Fruit fly (Drosophila melanogaster) whole organism, embryonic: Measurements from ENCODE around the gene CG34268.

Experiments
- CG10654 ChIP-seq: fragments of 200-800 bp; sonication (Bioruptor generic); optimal IDR thresholded peaks from 2 replicates; lab custom pipeline; 2016; ENCODE audit warnings: missing biosample characterization, missing genetic modification characterization
- CG11695 ChIP-seq: fragments of 200-800 bp; sonication (Bioruptor generic); IDR thresholded peaks from 3 replicates; pipeline ENCODE4 v1.3.6; 2022; ENCODE audit warnings: missing biosample characterization, missing genetic modification characterization
- CG12071 ChIP-seq: fragments of 200-800 bp; sonication (Bioruptor generic); optimal IDR thresholded peaks from 3 replicates; lab custom pipeline; 2018; ENCODE audit warnings: missing biosample characterization, mild to moderate bottlenecking, missing genetic modification characterization
- CG12104 ChIP-seq: fragments of 200-800 bp; sonication (Bioruptor generic); optimal IDR thresholded peaks from 3 replicates; lab custom pipeline; 2016; ENCODE audit warnings: missing biosample characterization, missing genetic modification characterization
- CG1233 ChIP-seq: fragments of 200-800 bp; sonication (Bioruptor generic); optimal IDR thresholded peaks from 4 replicates; lab custom pipeline; 2018; ENCODE audit warnings: missing biosample characterization, mild to moderate bottlenecking, missing genetic modification characterization
- CG12942 ChIP-seq: fragments of 200-800 bp; sonication (Bioruptor generic); optimal IDR thresholded peaks from 3 replicates; lab custom pipeline; 2016; ENCODE audit warnings: missing biosample characterization, missing genetic modification characterization
- CG13624 ChIP-seq: fragments of 200-800 bp; sonication (Bioruptor generic); optimal IDR thresholded peaks from 2 replicates; lab custom pipeline; 2016; ENCODE audit warnings: missing biosample characterization, missing genetic modification characterization
- CG14050 ChIP-seq: fragments of 200-800 bp; sonication (Bioruptor generic); IDR thresholded peaks from 3 replicates; pipeline ENCODE4 v1.3.6; 2022; ENCODE audit warnings: missing biosample characterization, missing genetic modification characterization
- CG14710 ChIP-seq: fragments of 200-800 bp; sonication (Bioruptor generic); optimal IDR thresholded peaks from 3 replicates; lab custom pipeline; 2019; ENCODE audit warnings: missing biosample characterization, mild to moderate bottlenecking, missing genetic modification characterization, moderate library complexity
- CG14965 ChIP-seq: fragments of 200-800 bp; sonication (Bioruptor generic); optimal IDR thresholded peaks from 2 replicates; lab custom pipeline; 2016; ENCODE audit warnings: missing biosample characterization, missing genetic modification characterization, borderline replicate concordance
- CG15269 ChIP-seq: fragments of 200-800 bp; sonication (Bioruptor generic); optimal IDR thresholded peaks from 2 replicates; lab custom pipeline; 2018; ENCODE audit warnings: missing biosample characterization, mild to moderate bottlenecking, missing genetic modification characterization, moderate library complexity
- CG1602 ChIP-seq: fragments of 200-800 bp; sonication (Bioruptor generic); optimal IDR thresholded peaks from 3 replicates; lab custom pipeline; 2016; ENCODE audit warnings: missing biosample characterization, missing genetic modification characterization
- CG1603 ChIP-seq: fragments of 200-800 bp; sonication (Bioruptor generic); optimal IDR thresholded peaks from 2 replicates; lab custom pipeline; 2019; ENCODE audit warnings: missing biosample characterization, mild to moderate bottlenecking, missing genetic modification characterization, moderate library complexity
- CG16813 ChIP-seq: fragments of 200-800 bp; sonication (Bioruptor generic); IDR thresholded peaks from 3 replicates; pipeline ENCODE4 v1.3.6; 2022; ENCODE audit warnings: missing biosample characterization, missing genetic modification characterization; ENCODE audit not compliant: partially characterized antibody
- CG17802 ChIP-seq: fragments of 200-800 bp; sonication (Bioruptor generic); optimal IDR thresholded peaks from 2 replicates; lab custom pipeline; 2018; ENCODE audit warnings: missing biosample characterization, mild to moderate bottlenecking, missing genetic modification characterization, moderate library complexity
- CG2712 ChIP-seq: fragments of 200-800 bp; optimal IDR thresholded peaks from 3 replicates; lab custom pipeline; 2019; ENCODE audit warnings: missing biosample characterization, mild to moderate bottlenecking, missing genetic modification characterization, moderate library complexity
- CG3163 ChIP-seq: fragments of 200-800 bp; sonication (Bioruptor generic); optimal IDR thresholded peaks from 3 replicates; lab custom pipeline; 2016; ENCODE audit warnings: missing biosample characterization, missing genetic modification characterization
- CG3407 ChIP-seq: fragments of 200-800 bp; sonication (Bioruptor generic); optimal IDR thresholded peaks from 2 replicates; lab custom pipeline; 2018; ENCODE audit warnings: missing biosample characterization, mild to moderate bottlenecking, missing genetic modification characterization
- CG34224 ChIP-seq: fragments of 200-800 bp; sonication (Bioruptor generic); IDR thresholded peaks from 3 replicates; pipeline ENCODE4 v1.3.6; 2022; ENCODE audit warnings: missing biosample characterization, missing genetic modification characterization; ENCODE audit not compliant: partially characterized antibody
- CG4328 ChIP-seq: fragments of 200-800 bp; sonication (Bioruptor generic); optimal IDR thresholded peaks from 3 replicates; lab custom pipeline; 2017; ENCODE audit warnings: missing biosample characterization, missing genetic modification reagents, missing genetic modification characterization
- CG4820 ChIP-seq: fragments of 200-800 bp; sonication (Bioruptor generic); optimal IDR thresholded peaks from 3 replicates; lab custom pipeline; 2016; ENCODE audit warnings: missing biosample characterization, missing genetic modification characterization
- CG4854 ChIP-seq: fragments of 200-800 bp; sonication (Bioruptor generic); optimal IDR thresholded peaks from 2 replicates; lab custom pipeline; 2016; ENCODE audit warnings: missing biosample characterization, missing genetic modification characterization, inconsistent platforms
- CG9727 ChIP-seq: fragments of 200-800 bp; sonication (Bioruptor generic); optimal IDR thresholded peaks from 3 replicates; lab custom pipeline; 2017; ENCODE audit warnings: missing biosample characterization, mild to moderate bottlenecking, missing genetic modification characterization
- CrebB ChIP-seq: fragments of 200-800 bp; sonication (Bioruptor generic); optimal IDR thresholded peaks from 3 replicates; lab custom pipeline; 2018; ENCODE audit warnings: missing biosample characterization, mild to moderate bottlenecking, missing genetic modification characterization
- Dll ChIP-seq: fragments of 200-800 bp; sonication (Bioruptor generic); IDR thresholded peaks from 4 replicates; pipeline ENCODE4 v1.3.6; 2022; ENCODE audit warnings: missing biosample characterization, missing genetic modification characterization; ENCODE audit not compliant: partially characterized antibody
- Hr51 ChIP-seq, 2 experiments: fragments of 200-800 bp; sonication (Bioruptor generic); optimal IDR thresholded peaks; 2 replicates in 1 of 2; 3 replicates in 1 of 2; lab custom pipeline; 2016 to 2018; ENCODE audit warnings: missing biosample characterization in 2 of 2, missing genetic modification characterization in 2 of 2, mild to moderate bottlenecking in 1 of 2, moderate library complexity in 1 of 2
- Nf-YC ChIP-seq: fragments of 200-800 bp; optimal IDR thresholded peaks from 3 replicates; lab custom pipeline; 2019; ENCODE audit warnings: missing biosample characterization, mild to moderate bottlenecking, missing genetic modification characterization, moderate library complexity
- Sry-δ ChIP-seq: fragments of 200-800 bp; sonication (Bioruptor generic); optimal IDR thresholded peaks from 2 replicates; lab custom pipeline; 2016; ENCODE audit warnings: missing biosample characterization, missing genetic modification characterization
- ap ChIP-seq: fragments of 200-800 bp; sonication (Bioruptor generic); IDR thresholded peaks from 2 replicates; pipeline ENCODE4 v1.3.6; 2022; ENCODE audit warnings: missing biosample characterization, missing genetic modification characterization
- btn ChIP-seq: fragments of 200-800 bp; sonication (Bioruptor generic); optimal IDR thresholded peaks from 2 replicates; lab custom pipeline; 2016; ENCODE audit warnings: missing biosample characterization, missing genetic modification characterization
- dan ChIP-seq: fragments of 200-800 bp; sonication (Bioruptor generic); IDR thresholded peaks from 2 replicates; pipeline ENCODE4 v1.3.6; 2022; ENCODE audit warnings: missing biosample characterization, missing genetic modification characterization
- danr ChIP-seq: fragments of 200-800 bp; sonication (Bioruptor generic); IDR thresholded peaks from 2 replicates; pipeline ENCODE4 v1.3.6; 2022; ENCODE audit warnings: missing biosample characterization, missing genetic modification characterization
- dm ChIP-seq: fragments of 200-800 bp; sonication (Bioruptor generic); optimal IDR thresholded peaks from 3 replicates; lab custom pipeline; 2016; ENCODE audit warnings: missing biosample characterization, missing genetic modification characterization
- ems ChIP-seq: fragments of 200-800 bp; sonication (Bioruptor generic); optimal IDR thresholded peaks from 3 replicates; lab custom pipeline; 2016; ENCODE audit warnings: missing biosample characterization, missing genetic modification characterization
- fd102C ChIP-seq: fragments of 200-800 bp; sonication (Bioruptor generic); optimal IDR thresholded peaks from 2 replicates; lab custom pipeline; 2018; ENCODE audit warnings: missing biosample characterization, mild to moderate bottlenecking, missing genetic modification characterization, moderate library complexity
- gce ChIP-seq: fragments of 200-800 bp; sonication (Bioruptor generic); IDR thresholded peaks from 3 replicates; pipeline ENCODE4 v1.3.6; 2022; ENCODE audit warnings: missing biosample characterization, missing genetic modification characterization
- grn ChIP-seq: fragments of 200-800 bp; sonication (Bioruptor generic); optimal IDR thresholded peaks from 3 replicates; lab custom pipeline; 2017; ENCODE audit warnings: missing biosample characterization, missing genetic modification characterization
- hkb ChIP-seq, 2 experiments: fragments of 200-800 bp in 1 of 2; fragments of >200 bp in 1 of 2; sonication (Bioruptor generic) in 1 of 2; IDR thresholded peaks in 1 of 2; optimal IDR thresholded peaks in 1 of 2; 2 replicates each; pipeline versions ENCODE4 v1.3.6 to Lab custom; 2017 to 2022; ENCODE audit warnings: missing biosample characterization in 1 of 2, missing genetic modification characterization in 1 of 2
- lbe ChIP-seq: fragments of 200-800 bp; sonication (Bioruptor generic); optimal IDR thresholded peaks from 2 replicates; lab custom pipeline; 2016; ENCODE audit warnings: missing biosample characterization, mild to moderate bottlenecking, missing genetic modification characterization
- nerfin-2 ChIP-seq: fragments of 200-800 bp; sonication (Bioruptor generic); IDR thresholded peaks from 2 replicates; pipeline ENCODE4 v1.3.6; 2022; ENCODE audit warnings: missing biosample characterization, missing genetic modification characterization; ENCODE audit not compliant: partially characterized antibody
- nom ChIP-seq: fragments of 200-800 bp; sonication (Bioruptor generic); optimal IDR thresholded peaks from 2 replicates; lab custom pipeline; 2017; ENCODE audit warnings: missing biosample characterization, missing genetic modification characterization, mild to moderate bottlenecking, moderate library complexity, missing genetic modification reagents
- oc ChIP-seq: fragments of 200-800 bp; sonication (Bioruptor generic); optimal IDR thresholded peaks from 2 replicates; lab custom pipeline; 2018; ENCODE audit warnings: missing biosample characterization, mild to moderate bottlenecking, missing genetic modification characterization, moderate library complexity
- run ChIP-seq: fragments of 200-800 bp; sonication (Bioruptor generic); optimal IDR thresholded peaks from 3 replicates; lab custom pipeline; 2018; ENCODE audit warnings: missing biosample characterization, mild to moderate bottlenecking, missing genetic modification characterization
- salm ChIP-seq: fragments of 200-800 bp; sonication (Bioruptor generic); optimal IDR thresholded peaks from 2 replicates; lab custom pipeline; 2018; ENCODE audit warnings: missing biosample characterization, mild to moderate bottlenecking, missing genetic modification characterization
- sim ChIP-seq: fragments of 200-800 bp; sonication (Bioruptor generic); IDR thresholded peaks from 2 replicates; pipeline ENCODE4 v1.3.6; 2022; ENCODE audit warnings: missing biosample characterization, missing genetic modification characterization
- sima ChIP-seq: fragments of 200-800 bp; sonication (Bioruptor generic); optimal IDR thresholded peaks from 2 replicates; lab custom pipeline; 2016; ENCODE audit warnings: missing biosample characterization, missing genetic modification characterization
- ttk ChIP-seq: fragments of 200-800 bp; sonication (Bioruptor generic); IDR thresholded peaks from 2 replicates; pipeline ENCODE4 v2.1.2; 2022; ENCODE audit warnings: missing biosample characterization, missing genetic modification characterization
- vnd ChIP-seq: fragments of 200-800 bp; sonication (Bioruptor generic); IDR thresholded peaks from 3 replicates; pipeline ENCODE4 v1.3.6; 2022; ENCODE audit warnings: missing biosample characterization, missing genetic modification characterization; ENCODE audit not compliant: partially characterized antibody
- zen ChIP-seq: fragments of 200-800 bp; sonication (Bioruptor generic); optimal IDR thresholded peaks from 3 replicates; lab custom pipeline; 2018; ENCODE audit warnings: missing biosample characterization, mild to moderate bottlenecking, missing genetic modification characterization, moderate library complexity

CG34268 gene

dm6 chr3L:540432-540973, 39.7 kb downstream of the CG34268 start, which contains the start of the genes klar and BORCS6 (continued):
- TF ChIP-seq dan (no peak), CG14965 (GFP tag; lab: Kevin White, UChicago) (no peak), danr (no peak), vnd (GFP tag; lab: Robert Waterston, UW) (peak; percentile 95), lbe (GFP tag; lab: Kevin White, UChicago) (peak; percentile 28), CG11695 (GFP tag; lab: Robert Waterston, UW) (peak; percentile 37; the same call in 1 of the 3 replicates), CrebB (tag; lab: Kevin White, UChicago) (peak; percentile 41), CG12942 (GFP tag; lab: Kevin White, UChicago) (peak; percentile 43), Dll (GFP tag; lab: Robert Waterston, UW) (peak; percentile 99), CG14050 (GFP tag; lab: Robert Waterston, UW) (no peak; the same call in 2 of the 3 replicates), CG12071 (GFP tag; lab: Kevin White, UChicago) (peak; percentile 42), CG17802 (peak; percentile 99), CG13624 (peak; percentile 65), btn (GFP tag; lab: Kevin White, UChicago) (no peak), oc (no peak), zen (tag; lab: Kevin White, UChicago) (peak; percentile 58), CG14710 (tag; lab: Kevin White, UChicago) (peak; percentile 85), ems (GFP tag; lab: Kevin White, UChicago) (no peak), CG3163 (GFP tag; lab: Kevin White, UChicago) (peak; percentile 36), fd102C (no peak), nom (no peak), sima (GFP tag; lab: Kevin White, UChicago) (no peak), CG10654 (GFP tag; lab: Kevin White, UChicago) (peak; percentile 53), ttk (GFP tag; lab: Robert Waterston, UW) (no peak), salm (tag; lab: Kevin White, UChicago) (no peak), CG1233 (peak; percentile 22), CG15269 (peak; percentile 29), CG1603 (peak; percentile 89), CG1602 (GFP tag; lab: Kevin White, UChicago) (peak; percentile 43), CG3407 (GFP tag; lab: Kevin White, UChicago) (no peak), nerfin-2 (GFP tag; lab: Robert Waterston, UW) (peak; percentile 92), CG34224 (GFP tag; lab: Robert Waterston, UW) (peak; percentile 97), hkb (optimal IDR thresholded peaks at IDR 0.05; lab: Kevin White, UChicago) (no peak), hkb (GFP tag; IDR thresholded peaks at IDR 0.05; lab: Robert Waterston, UW) (peak; percentile 60), CG16813 (GFP tag; lab: Robert Waterston, UW) (peak; percentile 98), CG9727 (GFP tag; lab: Kevin White, UChicago) (peak; percentile 46), CG4328 (GFP tag; lab: Kevin White, UChicago) (no peak), CG2712 (tag; lab: Kevin White, UChicago) (peak; percentile 75), run (peak; percentile 29), gce (GFP tag; lab: Robert Waterston, UW) (no peak), CG4854 (GFP tag; lab: Kevin White, UChicago) (no peak), Nf-YC (tag; lab: Kevin White, UChicago) (peak; percentile 68), dm (peak; percentile 59), sim (GFP tag; lab: Robert Waterston, UW) (no peak), CG12104 (GFP tag; lab: Kevin White, UChicago) (no peak), Sry-δ (peak; percentile 91), grn (GFP tag; lab: Kevin White, UChicago) (peak; percentile 26), ap (GFP tag; lab: Robert Waterston, UW) (no peak; the same call in 1 of the 2 replicates), Hr51 (GFP tag; optimal IDR thresholded peaks at IDR 0.05; lab: Kevin White, UChicago) (peak; percentile 42 to 63), CG4820 (GFP tag; lab: Kevin White, UChicago) (peak; percentile 6)
